Worm (Caenorhabditis elegans) whole organism, L1 larva: ENCODE results near the gene M176.16.

Experiments used
- egl-27 ChIP-seq, 2 experiments: fragments of 150-350 bp in 1 of 2; sonication (generic microtip); optimal IDR thresholded peaks; 3 replicates each; lab custom pipeline; 2017 to 2018; ENCODE audit warnings: missing biosample characterization in 2 of 2, missing genetic modification characterization in 2 of 2, missing genetic modification reagents in 2 of 2
- elt-2 ChIP-seq: sonication (generic microtip); optimal IDR thresholded peaks from 2 replicates; lab custom pipeline; 2016; ENCODE audit warnings: missing genetic modification characterization, mild to moderate bottlenecking, inconsistent platforms, missing compliant biosample characterization, missing genetic modification reagents
- elt-3 ChIP-seq, 6 experiments: fragments of 150-350 bp in 1 of 6; sonication (generic microtip); optimal IDR thresholded peaks; 2 replicates each; lab custom pipeline; 2017 to 2018; ENCODE audit warnings: missing biosample characterization in 6 of 6, missing genetic modification characterization in 6 of 6, inconsistent platforms in 1 of 6
- fkh-10 ChIP-seq: sonication (generic microtip); optimal IDR thresholded peaks from 2 replicates; lab custom pipeline; 2017; ENCODE audit warnings: missing biosample characterization, missing genetic modification reagents, missing genetic modification characterization
- mdl-1 ChIP-seq, 2 experiments: fragments of 150-350 bp; optimal IDR thresholded peaks; 2 replicates each; lab custom pipeline; 2014 to 2017; ENCODE audit warnings: missing biosample characterization in 2 of 2, missing genetic modification characterization in 2 of 2, inconsistent platforms in 1 of 2
- nhr-47 ChIP-seq: sonication (generic microtip); optimal IDR thresholded peaks from 2 replicates; lab custom pipeline; 2016; ENCODE audit warnings: mild to moderate bottlenecking, missing genetic modification characterization, moderate library complexity, missing compliant biosample characterization
- snpc-4 ChIP-seq: fragments of 150-350 bp; optimal IDR thresholded peaks from 2 replicates; lab custom pipeline; 2014; ENCODE audit warnings: missing biosample characterization, missing genetic modification characterization
- unc-62 ChIP-seq: fragments of 150-350 bp; optimal IDR thresholded peaks from 2 replicates; lab custom pipeline; 2014; ENCODE audit warnings: missing biosample characterization, missing genetic modification reagents, missing genetic modification characterization

ce11 chrII:9427644-9428043, 9.3 kb downstream of the M176.16 start, which contains the start of gene M176.5:
- no peak for TF ChIP-seq mdl-1 (tag; optimal IDR thresholded peaks at IDR 0.05; lab: Kevin White, UChicago)
- no peak for TF ChIP-seq egl-27 (tag; optimal IDR thresholded peaks at IDR 0.05; lab: Kevin White, UChicago)
- TF ChIP-seq fkh-10 (GFP tag; lab: Kevin White, UChicago): no peak
- no peak for TF ChIP-seq elt-3 (tag; optimal IDR thresholded peaks at IDR 0.05; lab: Kevin White, UChicago)
- TF ChIP-seq snpc-4 (tag; lab: Kevin White, UChicago): no peak
- no peak for TF ChIP-seq nhr-47
- no peak for TF ChIP-seq unc-62 (GFP tag; lab: Kevin White, UChicago)
- TF ChIP-seq elt-2 (tag; lab: Kevin White, UChicago): no peak
